Worm (Caenorhabditis elegans) whole organism, mixed stage, embryonic: Measurements from ENCODE around the gene C16C10.1.

Experiments used
- blmp-1 ChIP-seq: fragments of 150-350 bp; optimal IDR thresholded peaks from 2 replicates; lab custom pipeline; 2014; ENCODE audit warnings: missing biosample characterization, missing genetic modification characterization
- ces-1 ChIP-seq: fragments of 150-350 bp; optimal IDR thresholded peaks from 2 replicates; lab custom pipeline; 2014; ENCODE audit warnings: missing biosample characterization, missing genetic modification reagents, missing genetic modification characterization
- drap-1 ChIP-seq: fragments of 200-800 bp; sonication (Bioruptor generic); optimal IDR thresholded peaks from 3 replicates; lab custom pipeline; 2018; ENCODE audit warnings: mild to moderate bottlenecking, missing genetic modification characterization, missing compliant biosample characterization
- elt-3 ChIP-seq: fragments of 150-350 bp; optimal IDR thresholded peaks from 2 replicates; lab custom pipeline; 2014; ENCODE audit warnings: missing biosample characterization, missing genetic modification characterization
- ham-2 ChIP-seq: fragments of 200-800 bp; sonication (Bioruptor generic); optimal IDR thresholded peaks from 2 replicates; lab custom pipeline; 2018; ENCODE audit warnings: mild to moderate bottlenecking, missing genetic modification characterization, missing compliant biosample characterization
- lsy-2 ChIP-seq: fragments of 150-350 bp; optimal IDR thresholded peaks from 2 replicates; lab custom pipeline; 2014; ENCODE audit warnings: missing biosample characterization, missing genetic modification characterization
- mep-1 ChIP-seq: fragments of 150-350 bp; optimal IDR thresholded peaks from 2 replicates; lab custom pipeline; 2017; ENCODE audit warnings: missing biosample characterization, missing genetic modification reagents, missing genetic modification characterization, inconsistent platforms
- nhr-76 ChIP-seq: sonication (generic microtip); optimal IDR thresholded peaks from 2 replicates; lab custom pipeline; 2017; ENCODE audit warnings: missing biosample characterization, missing genetic modification characterization
- sem-2 ChIP-seq: fragments of 200-800 bp; sonication (Bioruptor generic); optimal IDR thresholded peaks from 2 replicates; lab custom pipeline; 2018; ENCODE audit warnings: mild to moderate bottlenecking, missing genetic modification characterization, missing compliant biosample characterization

- TF ChIP-seq lsy-2 (tag; lab: Kevin White, UChicago) (no peak), elt-3 (tag; lab: Kevin White, UChicago) (no peak), blmp-1 (tag; lab: Kevin White, UChicago) (no peak), ces-1 (GFP tag; lab: Kevin White, UChicago) (no peak), sem-2 (GFP tag; lab: Kevin White, UChicago) (no peak), mep-1 (tag; lab: Kevin White, UChicago) (no peak), nhr-76 (no peak), ham-2 (GFP tag; lab: Kevin White, UChicago) (no peak), drap-1 (GFP tag; lab: Kevin White, UChicago) (no peak)
These were observed 15.7 kb upstream of the C16C10.1 start, which contains the start of gene asd-1 for ce11 chrIII:4196988-4197384.
